Worm (Caenorhabditis elegans) whole organism, L3 larva: ENCODE results near the gene F55H2.7.
A peak's percentile ranks its signal among the peaks of the same experiment; 100 is the strongest.

Source experiments
- R02D3.7 ChIP-seq: fragments of 150-350 bp; optimal IDR thresholded peaks from 2 replicates; lab custom pipeline; 2014; ENCODE audit warnings: missing biosample characterization, missing genetic modification characterization
- aly-2 ChIP-seq: fragments of 150-350 bp; optimal IDR thresholded peaks from 2 replicates; lab custom pipeline; 2014; ENCODE audit warnings: missing biosample characterization, missing genetic modification characterization
- ama-1 ChIP-seq: fragments of 150-350 bp; optimal IDR thresholded peaks from 2 replicates; lab custom pipeline; 2018
- ceh-16 ChIP-seq: sonication (generic microtip); optimal IDR thresholded peaks from 2 replicates; lab custom pipeline; 2017; ENCODE audit warnings: missing biosample characterization, missing genetic modification characterization
- ceh-28 ChIP-seq: fragments of 150-350 bp; optimal IDR thresholded peaks from 2 replicates; lab custom pipeline; 2014; ENCODE audit warnings: missing biosample characterization, missing genetic modification reagents, missing genetic modification characterization
- ceh-82 ChIP-seq: fragments of 150-350 bp; optimal IDR thresholded peaks from 2 replicates; lab custom pipeline; 2014; ENCODE audit warnings: missing biosample characterization, missing genetic modification characterization
- daf-12 ChIP-seq: fragments of 150-350 bp; optimal IDR thresholded peaks from 2 replicates; lab custom pipeline; 2014; ENCODE audit warnings: missing biosample characterization, missing genetic modification reagents, missing genetic modification characterization
- egl-5 ChIP-seq: fragments of 150-350 bp; optimal IDR thresholded peaks from 2 replicates; lab custom pipeline; 2017; ENCODE audit warnings: missing biosample characterization, missing genetic modification reagents, missing genetic modification characterization, inconsistent platforms
- elt-1 ChIP-seq: fragments of 150-350 bp; optimal IDR thresholded peaks from 2 replicates; lab custom pipeline; 2014; ENCODE audit warnings: missing biosample characterization, missing genetic modification characterization
- elt-2 ChIP-seq: sonication (generic microtip); optimal IDR thresholded peaks from 2 replicates; lab custom pipeline; 2016; ENCODE audit warnings: missing genetic modification reagents, mild to moderate bottlenecking, missing genetic modification characterization, missing compliant biosample characterization
- elt-3 ChIP-seq, 3 experiments: fragments of 150-350 bp in 1 of 3; sonication (generic microtip) in 2 of 3; optimal IDR thresholded peaks; 2 replicates in 2 of 3; 4 replicates in 1 of 3; lab custom pipeline; 2014 to 2017; ENCODE audit warnings: missing biosample characterization in 3 of 3, missing genetic modification characterization in 3 of 3
- eor-1 ChIP-seq, 2 experiments: fragments of 150-350 bp; optimal IDR thresholded peaks; 2 replicates each; lab custom pipeline; 2014 to 2018; ENCODE audit warnings: missing biosample characterization in 2 of 2, missing genetic modification characterization in 2 of 2
- fkh-2 ChIP-seq: fragments of 150-350 bp; optimal IDR thresholded peaks from 2 replicates; lab custom pipeline; 2014; ENCODE audit warnings: missing biosample characterization, missing genetic modification reagents, missing genetic modification characterization
- fos-1 ChIP-seq: fragments of 150-350 bp; optimal IDR thresholded peaks from 2 replicates; lab custom pipeline; 2014; ENCODE audit warnings: missing biosample characterization, missing genetic modification characterization
- hmg-11 ChIP-seq: sonication (generic microtip); optimal IDR thresholded peaks from 2 replicates; lab custom pipeline; 2016; ENCODE audit warnings: missing genetic modification characterization, missing compliant biosample characterization
- lin-15B ChIP-seq: fragments of 150-350 bp; optimal IDR thresholded peaks from 2 replicates; lab custom pipeline; 2014; ENCODE audit warnings: missing biosample characterization, missing genetic modification characterization
- lin-39 ChIP-seq: fragments of 150-350 bp; optimal IDR thresholded peaks from 2 replicates; lab custom pipeline; 2018; ENCODE audit warnings: missing biosample characterization, missing genetic modification reagents, missing genetic modification characterization
- lsy-12 ChIP-seq: sonication (generic microtip); optimal IDR thresholded peaks from 2 replicates; lab custom pipeline; 2016; ENCODE audit warnings: mild to moderate bottlenecking, missing genetic modification characterization, missing compliant biosample characterization
- mml-1 ChIP-seq: fragments of 150-350 bp; sonication (generic microtip); optimal IDR thresholded peaks from 3 replicates; lab custom pipeline; 2014; ENCODE audit warnings: missing biosample characterization, missing genetic modification characterization
- nfya-1 ChIP-seq: sonication (generic microtip); optimal IDR thresholded peaks from 2 replicates; lab custom pipeline; 2017; ENCODE audit warnings: missing genetic modification characterization, mild to moderate bottlenecking, missing compliant biosample characterization, antibody characterized with exemption, moderate library complexity; ENCODE audit not compliant: insufficient read depth
- nhr-11 ChIP-seq: fragments of 150-350 bp; optimal IDR thresholded peaks from 2 replicates; lab custom pipeline; 2014; ENCODE audit warnings: missing biosample characterization, missing genetic modification characterization
- nhr-12 ChIP-seq: fragments of 150-350 bp; optimal IDR thresholded peaks from 2 replicates; lab custom pipeline; 2014; ENCODE audit warnings: missing biosample characterization, missing genetic modification characterization
- nhr-23 ChIP-seq: fragments of 150-350 bp; optimal IDR thresholded peaks from 2 replicates; lab custom pipeline; 2014; ENCODE audit warnings: missing biosample characterization, missing genetic modification reagents, missing genetic modification characterization
- nhr-237 ChIP-seq: fragments of 150-350 bp; optimal IDR thresholded peaks from 2 replicates; lab custom pipeline; 2014; ENCODE audit warnings: missing biosample characterization, missing genetic modification characterization
- nhr-25 ChIP-seq: sonication (generic microtip); optimal IDR thresholded peaks from 2 replicates; lab custom pipeline; 2017; ENCODE audit warnings: missing biosample characterization, missing genetic modification characterization
- nhr-28 ChIP-seq: fragments of 150-350 bp; optimal IDR thresholded peaks from 2 replicates; lab custom pipeline; 2014; ENCODE audit warnings: missing biosample characterization, missing genetic modification characterization
- nhr-43 ChIP-seq: sonication (generic microtip); optimal IDR thresholded peaks from 2 replicates; lab custom pipeline; 2016; ENCODE audit warnings: mild to moderate bottlenecking, missing genetic modification characterization, missing compliant biosample characterization; ENCODE audit not compliant: poor library complexity, severe bottlenecking
- nhr-67 ChIP-seq: fragments of 150-350 bp; optimal IDR thresholded peaks from 2 replicates; lab custom pipeline; 2014; ENCODE audit warnings: missing biosample characterization, missing genetic modification characterization
- nhr-76 ChIP-seq: fragments of 150-350 bp; sonication (generic microtip); optimal IDR thresholded peaks from 5 replicates; lab custom pipeline; 2014; ENCODE audit warnings: missing biosample characterization, missing genetic modification characterization
- nhr-77 ChIP-seq: fragments of 150-350 bp; optimal IDR thresholded peaks from 2 replicates; lab custom pipeline; 2014; ENCODE audit warnings: missing biosample characterization, missing genetic modification characterization
- pha-4 ChIP-seq: fragments of 150-350 bp; optimal IDR thresholded peaks from 2 replicates; lab custom pipeline; 2014; ENCODE audit warnings: missing biosample characterization, missing genetic modification reagents, missing genetic modification characterization
- pqm-1 ChIP-seq: fragments of 150-350 bp; optimal IDR thresholded peaks from 2 replicates; lab custom pipeline; 2017; ENCODE audit warnings: missing biosample characterization, missing genetic modification characterization, inconsistent platforms
- sea-2 ChIP-seq: fragments of 150-350 bp; sonication (generic microtip); optimal IDR thresholded peaks from 4 replicates; lab custom pipeline; 2014; ENCODE audit warnings: missing biosample characterization, missing genetic modification reagents, missing genetic modification characterization
- snpc-4 ChIP-seq: fragments of 150-350 bp; optimal IDR thresholded peaks from 2 replicates; lab custom pipeline; 2014; ENCODE audit warnings: missing biosample characterization, missing genetic modification characterization
- tbx-2 ChIP-seq: sonication (generic microtip); optimal IDR thresholded peaks from 2 replicates; lab custom pipeline; 2016; ENCODE audit warnings: mild to moderate bottlenecking, missing genetic modification characterization, missing compliant biosample characterization
- unc-62 ChIP-seq: fragments of 150-350 bp; sonication (generic microtip); optimal IDR thresholded peaks from 4 replicates; lab custom pipeline; 2014; ENCODE audit warnings: missing biosample characterization, missing genetic modification reagents, missing genetic modification characterization
- zag-1 ChIP-seq: fragments of 150-350 bp; optimal IDR thresholded peaks from 2 replicates; lab custom pipeline; 2014; ENCODE audit warnings: missing biosample characterization, missing genetic modification characterization
- ztf-11 ChIP-seq: fragments of 150-350 bp; optimal IDR thresholded peaks from 2 replicates; lab custom pipeline; 2014; ENCODE audit warnings: missing biosample characterization, missing genetic modification characterization
- ztf-4 ChIP-seq: fragments of 150-350 bp; optimal IDR thresholded peaks from 2 replicates; lab custom pipeline; 2014; ENCODE audit warnings: missing biosample characterization, missing genetic modification characterization

The F55H2.7 gene

DNA sequence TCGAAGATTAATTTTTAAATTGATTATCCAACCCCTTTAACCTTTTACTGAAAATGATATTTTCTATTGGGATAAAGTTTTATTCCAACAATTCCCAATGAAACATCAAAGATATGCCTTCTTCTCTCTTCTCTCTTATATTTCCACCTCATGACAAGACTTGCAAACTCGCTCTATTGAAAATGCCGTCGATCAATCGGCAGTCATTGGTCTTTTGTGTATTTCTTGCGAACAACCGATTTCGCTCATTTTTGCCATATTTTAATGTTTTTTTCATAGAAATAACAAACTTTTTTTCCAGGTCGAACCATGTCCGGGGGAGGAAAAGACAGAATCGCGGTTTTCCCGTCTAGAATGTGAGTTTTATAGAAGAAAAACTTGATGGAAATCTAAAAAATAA lies 8.2 kb downstream of the F55H2.7 start, which contains the start of gene vha-14:
vha-14 (plus strand) TSS at position 302 of the 400 bp plus-strand sequence.
- peak; percentile 8 for TF ChIP-seq snpc-4
- TF ChIP-seq R02D3.7 (tag; lab: Kevin White, UChicago), result no peak
- TF ChIP-seq lin-15B, result peak; percentile 78
- TF ChIP-seq ceh-82 (tag; lab: Kevin White, UChicago), result no peak
- TF ChIP-seq ceh-28 (tag; lab: Kevin White, UChicago), result peak; percentile 6
- no peak for TF ChIP-seq zag-1 (tag; lab: Kevin White, UChicago)
- no peak for TF ChIP-seq daf-12 (tag; lab: Kevin White, UChicago)
- TF ChIP-seq pha-4 (tag; lab: Kevin White, UChicago), result peak; percentile 70
- TF ChIP-seq nhr-237 (tag; lab: Kevin White, UChicago), result no peak
- TF ChIP-seq nhr-12 (tag; lab: Kevin White, UChicago), result no peak
- no peak for TF ChIP-seq nhr-77
- peak; percentile 55 for TF ChIP-seq lin-39 (tag; lab: Kevin White, UChicago)
- TF ChIP-seq pqm-1 (tag; lab: Kevin White, UChicago), result peak; percentile 31
- TF ChIP-seq nhr-67 (tag; lab: Kevin White, UChicago), result no peak
- TF ChIP-seq fos-1 (tag; lab: Kevin White, UChicago), result no peak
- no peak for TF ChIP-seq eor-1 (tag; optimal IDR thresholded peaks at IDR 0.05; lab: Kevin White, UChicago)
- no peak for TF ChIP-seq unc-62 (GFP tag; lab: Kevin White, UChicago)
- peak; percentile 3 for TF ChIP-seq ama-1 (lab: Kevin White, UChicago)
- TF ChIP-seq egl-5 (tag; lab: Kevin White, UChicago), result no peak
- TF ChIP-seq nfya-1 (tag; lab: Kevin White, UChicago), result peak; percentile 73
- no peak for TF ChIP-seq nhr-28 (tag; lab: Kevin White, UChicago)
- TF ChIP-seq aly-2 (tag; lab: Kevin White, UChicago), result no peak
- TF ChIP-seq fkh-2, result no peak
- no peak for TF ChIP-seq elt-3 (tag; optimal IDR thresholded peaks at IDR 0.05; lab: Kevin White, UChicago)
- TF ChIP-seq hmg-11 (tag; lab: Kevin White, UChicago), result peak; percentile 40
- no peak for TF ChIP-seq sea-2 (GFP tag; lab: Kevin White, UChicago)
- TF ChIP-seq mml-1, result no peak
- peak; percentile 28 for TF ChIP-seq elt-2 (tag; lab: Kevin White, UChicago)
- TF ChIP-seq lsy-12 (tag; lab: Kevin White, UChicago), result no peak
- TF ChIP-seq ceh-16, result no peak
- TF ChIP-seq ztf-11 (tag; lab: Kevin White, UChicago), result no peak
- TF ChIP-seq nhr-11 (tag; lab: Kevin White, UChicago), result no peak
- TF ChIP-seq nhr-23, result peak; percentile 8
- peak; percentile 56 for TF ChIP-seq nhr-25 (tag; lab: Kevin White, UChicago)
- no peak for TF ChIP-seq tbx-2 (tag; lab: Kevin White, UChicago)
- no peak for TF ChIP-seq ztf-4
- no peak for TF ChIP-seq nhr-43 (tag; lab: Kevin White, UChicago)

DNA sequence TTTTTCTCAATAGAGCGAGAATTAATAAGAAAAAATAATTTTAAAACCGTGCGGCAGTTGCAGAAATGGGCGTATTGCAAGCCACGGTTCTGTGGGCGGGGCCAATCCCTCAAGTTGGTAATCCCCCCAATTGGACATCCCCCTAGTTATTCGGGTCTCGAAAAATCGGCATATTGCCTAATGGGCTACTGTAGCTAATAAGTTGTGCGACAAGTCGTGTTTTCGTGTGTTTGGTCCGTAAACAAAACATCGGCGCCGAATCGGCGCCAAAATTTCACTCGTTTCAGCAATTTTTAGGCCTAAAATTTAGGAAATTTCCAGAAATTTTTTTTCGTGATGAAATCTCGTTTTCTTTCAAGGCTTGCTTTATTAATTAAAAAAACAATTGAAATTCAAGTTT lies 11.7 kb downstream of the F55H2.7 start:
- TF ChIP-seq elt-1 (no peak), fos-1 (tag; lab: Kevin White, UChicago) (no peak), fkh-2 (no peak), R02D3.7 (tag; lab: Kevin White, UChicago) (no peak), daf-12 (tag; lab: Kevin White, UChicago) (no peak), snpc-4 (no peak), lsy-12 (tag; lab: Kevin White, UChicago) (no peak), nhr-77 (no peak)
- TF ChIP-seq, all 47 proteins: peak for 0

DNA sequence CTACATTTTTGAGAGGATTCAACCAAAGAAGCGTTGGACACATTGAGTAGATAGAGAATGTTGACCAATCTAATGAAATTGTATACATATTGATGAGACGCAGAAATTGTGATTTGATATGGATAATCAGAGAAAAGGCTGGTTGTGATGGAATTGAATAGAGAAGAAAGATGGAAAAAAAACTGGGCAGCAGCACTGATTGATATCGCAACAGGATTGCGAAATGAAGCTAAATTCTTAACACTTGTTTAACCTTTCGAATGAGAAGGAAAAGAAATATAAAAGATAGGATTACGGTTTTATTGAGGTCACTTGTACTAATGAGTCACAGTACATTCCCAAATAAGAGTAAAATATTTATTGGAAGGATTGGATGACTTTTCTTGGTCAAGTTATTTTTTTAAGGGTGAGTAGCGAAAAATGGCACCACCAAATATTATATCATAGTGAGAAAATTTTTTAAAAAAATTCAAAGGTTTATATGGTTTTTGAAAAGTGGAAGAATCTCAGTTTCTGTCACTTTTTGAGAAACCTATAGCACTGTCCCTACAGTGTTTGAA lies 13.8 kb downstream of the F55H2.7 start:
- TF ChIP-seq nhr-12 (tag; lab: Kevin White, UChicago) (no peak), ztf-4 (no peak), nhr-76 (no peak), nhr-23 (peak; percentile 81), elt-3 (tag; optimal IDR thresholded peaks at IDR 0.05; lab: Kevin White, UChicago) (peak in 2 of 3 experiments; percentile 70 to 78), nhr-25 (tag; lab: Kevin White, UChicago) (peak; percentile 23), nhr-43 (tag; lab: Kevin White, UChicago) (peak; percentile 27)
